Fruit fly (Drosophila melanogaster) whole organism, adult: ENCODE data around the gene CG6664.

Experiments used
- CG1620 ChIP-seq: fragments of 200-800 bp; sonication (Bioruptor generic); optimal IDR thresholded peaks from 2 replicates; lab custom pipeline; 2016; ENCODE audit warnings: missing biosample characterization, missing genetic modification characterization
- CG33017 ChIP-seq: fragments of 200-800 bp; sonication (Bioruptor generic); optimal IDR thresholded peaks from 2 replicates; lab custom pipeline; 2018; ENCODE audit warnings: missing biosample characterization, mild to moderate bottlenecking, missing genetic modification characterization, moderate library complexity
- CG5204 ChIP-seq: fragments of 200-800 bp; sonication (Bioruptor generic); optimal IDR thresholded peaks from 2 replicates; lab custom pipeline; 2016; ENCODE audit warnings: missing biosample characterization, missing genetic modification characterization
- CG7045 ChIP-seq: fragments of 200-800 bp; sonication (Bioruptor generic); optimal IDR thresholded peaks from 2 replicates; lab custom pipeline; 2017; ENCODE audit warnings: missing biosample characterization, mild to moderate bottlenecking, missing genetic modification characterization
- CG7101 ChIP-seq: fragments of 200-800 bp; sonication (Bioruptor generic); optimal IDR thresholded peaks from 2 replicates; lab custom pipeline; 2018; ENCODE audit warnings: missing biosample characterization, mild to moderate bottlenecking, missing genetic modification characterization, moderate library complexity
- Hr96 ChIP-seq: fragments of 200-800 bp; sonication (Bioruptor generic); optimal IDR thresholded peaks from 2 replicates; lab custom pipeline; 2016; ENCODE audit warnings: missing biosample characterization, missing genetic modification characterization
- cic ChIP-seq: fragments of 200-800 bp; sonication (Bioruptor generic); optimal IDR thresholded peaks from 2 replicates; lab custom pipeline; 2017; ENCODE audit warnings: missing biosample characterization, mild to moderate bottlenecking, missing genetic modification characterization, moderate library complexity
- cnc ChIP-seq, 2 experiments: fragments of >200 bp; optimal IDR thresholded peaks; 2 replicates each; lab custom pipeline; 2017
- kay ChIP-seq: fragments of 200-800 bp; sonication (Bioruptor generic); peaks from one replicate; lab custom pipeline; 2016; ENCODE audit warnings: missing biosample characterization, missing genetic modification characterization, borderline replicate concordance
- ovo ChIP-seq: fragments of 200-800 bp; sonication (Bioruptor generic); optimal IDR thresholded peaks from 2 replicates; lab custom pipeline; 2016; ENCODE audit warnings: missing biosample characterization, missing genetic modification characterization
- pad ChIP-seq: fragments of 200-800 bp; sonication (Bioruptor generic); optimal IDR thresholded peaks from 3 replicates; lab custom pipeline; 2017; ENCODE audit warnings: missing biosample characterization, missing genetic modification characterization, mild to moderate bottlenecking, moderate library complexity, missing genetic modification reagents
- tj ChIP-seq: fragments of 200-800 bp; sonication (Bioruptor generic); optimal IDR thresholded peaks from 3 replicates; lab custom pipeline; 2017; ENCODE audit warnings: missing biosample characterization, mild to moderate bottlenecking, missing genetic modification characterization, moderate library complexity
- toe ChIP-seq: fragments of 200-800 bp; sonication (Bioruptor generic); optimal IDR thresholded peaks from 2 replicates; lab custom pipeline; 2016; ENCODE audit warnings: missing biosample characterization, missing genetic modification characterization

dm6 chr3L:17027310-17027709, 11.3 kb upstream of the CG6664 start, which contains the start of gene CG7730:
- TF ChIP-seq Hr96 (GFP tag; lab: Kevin White, UChicago) = no peak
- TF ChIP-seq pad (GFP tag; lab: Kevin White, UChicago) = no peak
- TF ChIP-seq kay (GFP tag; lab: Kevin White, UChicago) = no peak
- no peak for TF ChIP-seq cic (GFP tag; lab: Kevin White, UChicago)
- TF ChIP-seq cnc (optimal IDR thresholded peaks at IDR 0.05; lab: Kevin White, UChicago) = no peak
- no peak for TF ChIP-seq CG7101 (tag; lab: Kevin White, UChicago)
- TF ChIP-seq tj (GFP tag; lab: Kevin White, UChicago) = no peak
- no peak for TF ChIP-seq CG7045 (GFP tag; lab: Kevin White, UChicago)
- TF ChIP-seq toe = no peak
- TF ChIP-seq CG1620 (GFP tag; lab: Kevin White, UChicago) = no peak
- no peak for TF ChIP-seq CG33017 (tag; lab: Kevin White, UChicago)
- no peak for TF ChIP-seq ovo (GFP tag; lab: Kevin White, UChicago)
- no peak for TF ChIP-seq CG5204 (GFP tag; lab: Kevin White, UChicago)
